Fruit fly (Drosophila melanogaster) S2 (cell line): ENCODE data around the gene CG7231.

ENCODE experiments used
- CG8478 ChIP-seq: fragments of >200 bp; optimal IDR thresholded peaks from 2 replicates; lab custom pipeline; 2018
- CTCF ChIP-seq, 2 experiments: fragments of >200 bp; optimal IDR thresholded peaks; 2 replicates each; lab custom pipeline; 2018

DNA sequence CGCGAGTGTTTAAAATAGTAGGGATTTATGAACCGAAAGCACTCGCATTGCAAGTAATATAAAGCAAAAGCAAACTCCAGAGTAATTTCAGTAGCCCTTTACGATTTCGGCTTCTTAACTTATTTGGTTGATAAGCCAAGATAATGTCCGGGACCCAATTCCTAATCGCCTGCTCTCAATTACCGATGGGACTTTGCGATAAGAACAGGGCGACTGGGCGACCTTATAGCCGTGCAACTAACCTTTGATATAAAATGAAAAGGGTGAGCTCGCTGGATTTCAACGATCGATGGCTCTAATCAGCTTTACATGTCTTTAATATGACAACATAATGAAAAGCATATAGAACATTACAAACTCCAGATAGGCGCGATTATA, 14.3 kb downstream of the CG7231 start, which contains the start of gene CG7227:
- no peak for TF ChIP-seq CTCF (optimal IDR thresholded peaks at IDR 0.05; lab: Kevin White, UChicago)
- TF ChIP-seq CG8478 (lab: Kevin White, UChicago) = no peak
